Worm (Caenorhabditis elegans): ENCODE measurements around the gene pqn-89.

pqn-89 gene

DNA sequence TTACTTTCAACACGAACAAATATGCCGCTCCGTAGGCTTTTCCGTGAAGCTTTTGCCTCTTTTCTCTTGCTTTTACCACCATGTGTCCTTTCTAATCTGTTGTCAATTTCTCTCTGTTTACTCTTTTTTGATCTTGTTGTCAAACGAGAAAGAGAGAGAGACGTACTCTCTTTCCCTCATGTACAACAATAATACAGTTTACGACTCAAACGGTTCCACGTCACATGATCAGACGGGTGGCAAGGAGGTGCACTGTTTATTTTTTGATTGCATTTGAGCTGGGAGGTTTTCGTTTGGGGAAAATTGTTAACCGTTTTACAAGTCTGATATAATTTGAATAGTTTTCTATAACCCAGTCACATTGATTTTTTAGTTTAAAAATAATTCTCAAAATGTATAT lies 5.7 kb upstream of the pqn-89 start:
- TF ChIP-seq tlp-1 (tag; optimal IDR thresholded peaks at IDR 0.05) (no peak), tbx-2 (tag; optimal IDR thresholded peaks at IDR 0.05) (peak; percentile 72), lin-35 (GFP tag; optimal IDR thresholded peaks at IDR 0.05) (peak in 1 of 2 experiments; percentile 66), C34B4.2 (tag; optimal IDR thresholded peaks at IDR 0.05) (no peak), F16B12.6 (tag; optimal IDR thresholded peaks at IDR 0.05) (no peak), aly-2 (tag; optimal IDR thresholded peaks at IDR 0.05) (no peak), fkh-8 (tag; optimal IDR thresholded peaks at IDR 0.05) (no peak), irx-1 (tag; optimal IDR thresholded peaks at IDR 0.05) (no peak), lin-13 (GFP tag; optimal IDR thresholded peaks at IDR 0.05) (no peak), dsc-1 (tag; optimal IDR thresholded peaks at IDR 0.05) (no peak), lin-15B (tag; optimal IDR thresholded peaks at IDR 0.05) (no peak), Y116A8C.19 (tag; optimal IDR thresholded peaks at IDR 0.05; ENCODE audit: borderline replicate concordance) (no peak), unc-62 (GFP tag; optimal IDR thresholded peaks at IDR 0.05) (no peak), ztf-11 (tag; optimal IDR thresholded peaks at IDR 0.05) (no peak), ceh-88 (GFP tag; IDR thresholded peaks at IDR 0.05) (no peak), ceh-90 (tag; optimal IDR thresholded peaks at IDR 0.05) (no peak), ceh-82 (tag; optimal IDR thresholded peaks at IDR 0.05) (no peak), unc-98 (GFP tag; IDR thresholded peaks at IDR 0.05) (no peak), rnt-1 (tag; optimal IDR thresholded peaks at IDR 0.05) (no peak), nhr-90 (tag; optimal IDR thresholded peaks at IDR 0.05; ENCODE audit: poor library complexity) (peak; percentile 56), blmp-1 (tag; optimal IDR thresholded peaks at IDR 0.05) (no peak), vab-15 (tag; optimal IDR thresholded peaks at IDR 0.05) (no peak), jun-1 (tag; optimal IDR thresholded peaks at IDR 0.05) (no peak), sptf-1 (tag; optimal IDR thresholded peaks at IDR 0.05) (no peak), fkh-4 (tag; optimal IDR thresholded peaks at IDR 0.05; ENCODE audit: borderline replicate concordance) (no peak), xbp-1 (tag; optimal IDR thresholded peaks at IDR 0.05) (no peak), nhr-20 (tag; optimal IDR thresholded peaks at IDR 0.05) (peak; percentile 51), nhr-85 (tag) (no peak), zag-1 (tag; optimal IDR thresholded peaks at IDR 0.05) (no peak), nhr-28 (tag; optimal IDR thresholded peaks at IDR 0.05) (no peak), lin-14 (GFP tag; optimal IDR thresholded peaks at IDR 0.05) (peak; percentile 72), fkh-10 (GFP tag; optimal IDR thresholded peaks at IDR 0.05) (no peak), nhr-77 (tag; optimal IDR thresholded peaks at IDR 0.05) (peak; percentile 72), egl-27 (tag; optimal IDR thresholded peaks at IDR 0.05) (peak in 1 of 2 experiments; percentile 11), elt-2 (tag; optimal IDR thresholded peaks at IDR 0.05) (peak; percentile 69), isw-1 (GFP tag; IDR thresholded peaks at IDR 0.05) (no peak), ceh-63 (GFP tag; optimal IDR thresholded peaks at IDR 0.05) (no peak), egl-13 (tag; optimal IDR thresholded peaks at IDR 0.05) (no peak), nhr-84 (tag; optimal IDR thresholded peaks at IDR 0.05) (no peak), ama-1 (optimal IDR thresholded peaks at IDR 0.05) (no peak), unc-86 (tag; optimal IDR thresholded peaks at IDR 0.05) (no peak), pax-3 (tag; optimal IDR thresholded peaks at IDR 0.05) (no peak), dpl-1 (GFP tag; optimal IDR thresholded peaks at IDR 0.05) (peak in 1 of 3 experiments; percentile 6), sup-37 (GFP tag; optimal IDR thresholded peaks at IDR 0.05) (no peak), nhr-11 (tag; optimal IDR thresholded peaks at IDR 0.05) (no peak), lir-3 (tag; optimal IDR thresholded peaks at IDR 0.05; ENCODE audit: poor library complexity) (no peak), ceh-8 (GFP tag; optimal IDR thresholded peaks at IDR 0.05) (no peak), fos-1 (tag; optimal IDR thresholded peaks at IDR 0.05) (no peak), nhr-47 (tag; optimal IDR thresholded peaks at IDR 0.05) (no peak), hlh-4 (tag; optimal IDR thresholded peaks at IDR 0.05) (no peak), nhr-237 (tag; optimal IDR thresholded peaks at IDR 0.05) (no peak), efl-1 (optimal IDR thresholded peaks at IDR 0.05) (peak in 1 of 2 experiments; percentile 7), efl-1 (GFP tag; optimal IDR thresholded peaks at IDR 0.05 in 1 of 2) (peak in 1 of 2 experiments; percentile 58), zip-4 (GFP tag; optimal IDR thresholded peaks at IDR 0.05) (no peak)

All from whole organism, L1 larva.